Worm (Caenorhabditis elegans) whole organism, L1 larva: ENCODE results near the gene grd-6.

Experiments used
- ceh-63 ChIP-seq: fragments of 200-800 bp; sonication (Bioruptor generic); optimal IDR thresholded peaks from 2 replicates; lab custom pipeline; 2018; ENCODE audit warnings: mild to moderate bottlenecking, missing genetic modification characterization, missing compliant biosample characterization
- ces-1 ChIP-seq: fragments of 150-350 bp; optimal IDR thresholded peaks from 2 replicates; lab custom pipeline; 2014; ENCODE audit warnings: missing biosample characterization, missing genetic modification reagents, missing genetic modification characterization
- egl-27 ChIP-seq, 2 experiments: fragments of 150-350 bp in 1 of 2; sonication (generic microtip); optimal IDR thresholded peaks; 3 replicates each; lab custom pipeline; 2017 to 2018; ENCODE audit warnings: missing biosample characterization in 2 of 2, missing genetic modification characterization in 2 of 2, missing genetic modification reagents in 2 of 2
- fos-1 ChIP-seq: fragments of 150-350 bp; optimal IDR thresholded peaks from 2 replicates; lab custom pipeline; 2014; ENCODE audit warnings: missing biosample characterization, missing genetic modification characterization
- mdl-1 ChIP-seq, 2 experiments: fragments of 150-350 bp; optimal IDR thresholded peaks; 2 replicates each; lab custom pipeline; 2014 to 2017; ENCODE audit warnings: missing biosample characterization in 2 of 2, missing genetic modification characterization in 2 of 2, inconsistent platforms in 1 of 2
- nhr-237 ChIP-seq: fragments of 150-350 bp; optimal IDR thresholded peaks from 2 replicates; lab custom pipeline; 2014; ENCODE audit warnings: missing biosample characterization, missing genetic modification characterization
- nhr-28 ChIP-seq: fragments of 150-350 bp; optimal IDR thresholded peaks from 2 replicates; lab custom pipeline; 2014; ENCODE audit warnings: missing biosample characterization, missing genetic modification characterization
- nhr-76 ChIP-seq: sonication (generic microtip); optimal IDR thresholded peaks from 2 replicates; lab custom pipeline; 2017; ENCODE audit warnings: missing biosample characterization, missing genetic modification characterization
- pax-3 ChIP-seq: fragments of 200-800 bp; sonication (Bioruptor generic); optimal IDR thresholded peaks from 2 replicates; lab custom pipeline; 2018; ENCODE audit warnings: mild to moderate bottlenecking, missing genetic modification characterization, moderate library complexity, missing compliant biosample characterization
- tbx-2 ChIP-seq: sonication (generic microtip); optimal IDR thresholded peaks from 2 replicates; lab custom pipeline; 2016; ENCODE audit warnings: missing genetic modification characterization, missing compliant biosample characterization
- unc-62 ChIP-seq: fragments of 150-350 bp; optimal IDR thresholded peaks from 2 replicates; lab custom pipeline; 2014; ENCODE audit warnings: missing biosample characterization, missing genetic modification reagents, missing genetic modification characterization
- vab-15 ChIP-seq: sonication (generic microtip); optimal IDR thresholded peaks from 2 replicates; lab custom pipeline; 2017; ENCODE audit warnings: missing genotype, mild to moderate bottlenecking, missing genetic modification characterization, missing compliant biosample characterization

ce11 chrV:9208878-9209277, 12.8 kb upstream of the grd-6 start:
- no peak for TF ChIP-seq ceh-63 (GFP tag; lab: Kevin White, UChicago)
- TF ChIP-seq nhr-28: no peak
- no peak for TF ChIP-seq fos-1 (tag; lab: Kevin White, UChicago)
- no peak for TF ChIP-seq unc-62
- no peak for TF ChIP-seq tbx-2 (tag; lab: Kevin White, UChicago)
- no peak for TF ChIP-seq mdl-1 (tag; optimal IDR thresholded peaks at IDR 0.05; lab: Kevin White, UChicago)
- TF ChIP-seq pax-3 (tag; lab: Kevin White, UChicago): no peak
- TF ChIP-seq nhr-237: no peak
- no peak for TF ChIP-seq ces-1
- no peak for TF ChIP-seq vab-15
- no peak for TF ChIP-seq egl-27 (tag; optimal IDR thresholded peaks at IDR 0.05; lab: Kevin White, UChicago)
- TF ChIP-seq nhr-76: no peak
